Fruit fly (Drosophila melanogaster) whole organism, embryonic: ENCODE data around the gene mbt.

Source experiments
- CG10147 ChIP-seq: fragments of 200-800 bp; sonication (Bioruptor generic); optimal IDR thresholded peaks from 2 replicates; lab custom pipeline; 2019; ENCODE audit warnings: missing biosample characterization, mild to moderate bottlenecking, missing genetic modification characterization, moderate library complexity
- CG10267 ChIP-seq: fragments of 200-800 bp; sonication (Bioruptor generic); optimal IDR thresholded peaks from 2 replicates; lab custom pipeline; 2018; ENCODE audit warnings: missing biosample characterization, mild to moderate bottlenecking, missing genetic modification characterization, moderate library complexity
- CG10979 ChIP-seq: fragments of 200-800 bp; sonication (Bioruptor generic); optimal IDR thresholded peaks from 2 replicates; lab custom pipeline; 2018; ENCODE audit warnings: missing biosample characterization, mild to moderate bottlenecking, missing genetic modification characterization, moderate library complexity
- CG11723 ChIP-seq: fragments of 200-800 bp; sonication (Bioruptor generic); optimal IDR thresholded peaks from 2 replicates; lab custom pipeline; 2017; ENCODE audit warnings: missing biosample characterization, mild to moderate bottlenecking, missing genetic modification characterization
- CG12391 ChIP-seq: fragments of 200-800 bp; sonication (Bioruptor generic); optimal IDR thresholded peaks from 3 replicates; lab custom pipeline; 2018; ENCODE audit warnings: missing biosample characterization, mild to moderate bottlenecking, missing genetic modification characterization, moderate library complexity
- CG13287 ChIP-seq: fragments of 200-800 bp; sonication (Bioruptor generic); IDR thresholded peaks from 2 replicates; pipeline ENCODE4 v1.3.6; 2022; ENCODE audit warnings: missing biosample characterization, missing genetic modification characterization; ENCODE audit not compliant: partially characterized antibody
- CG13424 ChIP-seq: fragments of 200-800 bp; sonication (Bioruptor generic); optimal IDR thresholded peaks from 2 replicates; lab custom pipeline; 2019; ENCODE audit warnings: missing biosample characterization, mild to moderate bottlenecking, missing genetic modification characterization, moderate library complexity
- CG16815 ChIP-seq: fragments of 200-800 bp; sonication (Bioruptor generic); optimal IDR thresholded peaks from 3 replicates; lab custom pipeline; 2017; ENCODE audit warnings: missing biosample characterization, mild to moderate bottlenecking, missing genetic modification characterization
- CG17361 ChIP-seq: fragments of 200-800 bp; sonication (Bioruptor generic); IDR thresholded peaks from 3 replicates; pipeline ENCODE4 v1.3.6; 2022; ENCODE audit warnings: missing biosample characterization, missing genetic modification characterization
- CG17385 ChIP-seq: fragments of 200-800 bp; sonication (Bioruptor generic); optimal IDR thresholded peaks from 3 replicates; lab custom pipeline; 2018; ENCODE audit warnings: missing biosample characterization, mild to moderate bottlenecking, missing genetic modification characterization
- CG17829 ChIP-seq: fragments of 200-800 bp; optimal IDR thresholded peaks from 2 replicates; lab custom pipeline; 2019; ENCODE audit warnings: missing biosample characterization, mild to moderate bottlenecking, missing genetic modification characterization, moderate library complexity
- CG18476 ChIP-seq: fragments of 200-800 bp; sonication (Bioruptor generic); optimal IDR thresholded peaks from 2 replicates; lab custom pipeline; 2016; ENCODE audit warnings: missing biosample characterization, mild to moderate bottlenecking, missing genetic modification characterization
- CG18764 ChIP-seq: fragments of 200-800 bp; sonication (Bioruptor generic); optimal IDR thresholded peaks from 3 replicates; lab custom pipeline; 2016; ENCODE audit warnings: missing biosample characterization, missing genetic modification characterization
- CG2129 ChIP-seq: fragments of 200-800 bp; sonication (Bioruptor generic); IDR thresholded peaks from 2 replicates; pipeline ENCODE4 v1.3.6; 2022; ENCODE audit warnings: missing biosample characterization, missing genetic modification characterization; ENCODE audit not compliant: partially characterized antibody
- CG2678 ChIP-seq: fragments of 200-800 bp; sonication (Bioruptor generic); optimal IDR thresholded peaks from 3 replicates; lab custom pipeline; 2019; ENCODE audit warnings: missing biosample characterization, mild to moderate bottlenecking, missing genetic modification characterization, moderate library complexity
- CG31224 ChIP-seq: fragments of 200-800 bp; sonication (Bioruptor generic); IDR thresholded peaks from 2 replicates; pipeline ENCODE4 v1.3.6; 2022; ENCODE audit warnings: missing biosample characterization, missing genetic modification characterization
- CG32532 ChIP-seq: fragments of 200-800 bp; sonication (Bioruptor generic); IDR thresholded peaks from 2 replicates; pipeline ENCODE4 v1.3.6; 2022; ENCODE audit warnings: missing biosample characterization, missing genetic modification characterization
- CG34422 ChIP-seq: fragments of 200-800 bp; sonication (Bioruptor generic); IDR thresholded peaks from 3 replicates; pipeline ENCODE4 v1.3.6; 2022; ENCODE audit warnings: missing biosample characterization, missing genetic modification characterization
- CG6689 ChIP-seq: fragments of 200-800 bp; sonication (Bioruptor generic); IDR thresholded peaks from 2 replicates; pipeline ENCODE4 v1.3.6; 2022; ENCODE audit warnings: missing biosample characterization, missing genetic modification characterization
- CG8765 ChIP-seq: fragments of 200-800 bp; sonication (Bioruptor generic); IDR thresholded peaks from 2 replicates; pipeline ENCODE4 v1.3.6; 2022; ENCODE audit warnings: missing biosample characterization, missing genetic modification characterization
- CG9215 ChIP-seq: fragments of 200-800 bp; sonication (Bioruptor generic); IDR thresholded peaks from 2 replicates; pipeline ENCODE4 v1.3.6; 2022; ENCODE audit warnings: missing biosample characterization, missing genetic modification characterization
- CG9932 ChIP-seq: fragments of 200-800 bp; sonication (Bioruptor generic); IDR thresholded peaks from 2 replicates; pipeline ENCODE4 v1.3.6; 2022; ENCODE audit warnings: missing biosample characterization, missing genetic modification characterization
- Dbx ChIP-seq: fragments of 200-800 bp; sonication (Bioruptor generic); IDR thresholded peaks from 3 replicates; pipeline ENCODE4 v1.3.6; 2022; ENCODE audit warnings: missing biosample characterization, missing genetic modification characterization
- Dll ChIP-seq: fragments of 200-800 bp; sonication (Bioruptor generic); IDR thresholded peaks from 4 replicates; pipeline ENCODE4 v1.3.6; 2022; ENCODE audit warnings: missing biosample characterization, missing genetic modification characterization; ENCODE audit not compliant: partially characterized antibody
- MBD-R2 ChIP-seq: fragments of 200-800 bp; sonication (Bioruptor generic); IDR thresholded peaks from 2 replicates; pipeline ENCODE4 v1.3.6; 2022; ENCODE audit warnings: missing biosample characterization, missing genetic modification characterization
- MESR4 ChIP-seq: fragments of 200-800 bp; sonication (Bioruptor generic); optimal IDR thresholded peaks from 2 replicates; lab custom pipeline; 2018; ENCODE audit warnings: missing biosample characterization, mild to moderate bottlenecking, missing genetic modification characterization, moderate library complexity
- Sin3A ChIP-seq: fragments of >200 bp; optimal IDR thresholded peaks from 2 replicates; lab custom pipeline; 2018
- ap ChIP-seq: fragments of 200-800 bp; sonication (Bioruptor generic); IDR thresholded peaks from 2 replicates; pipeline ENCODE4 v1.3.6; 2022; ENCODE audit warnings: missing biosample characterization, missing genetic modification characterization
- az2 ChIP-seq: fragments of 200-800 bp; sonication (Bioruptor generic); optimal IDR thresholded peaks from 3 replicates; lab custom pipeline; 2016; ENCODE audit warnings: missing biosample characterization, missing genetic modification characterization
- cas ChIP-seq: fragments of 200-800 bp; sonication (Bioruptor generic); IDR thresholded peaks from 2 replicates; pipeline ENCODE4 v1.3.6; 2022; ENCODE audit warnings: missing biosample characterization, missing genetic modification characterization
- disco-r ChIP-seq: fragments of 200-800 bp; sonication (Bioruptor generic); optimal IDR thresholded peaks from 2 replicates; lab custom pipeline; 2016; ENCODE audit warnings: missing biosample characterization, missing genetic modification characterization
- dmrt11E ChIP-seq: fragments of 200-800 bp; sonication (Bioruptor generic); optimal IDR thresholded peaks from 3 replicates; lab custom pipeline; 2018; ENCODE audit warnings: missing biosample characterization, mild to moderate bottlenecking, missing genetic modification characterization, moderate library complexity
- esg ChIP-seq: fragments of 200-800 bp; sonication (Bioruptor generic); conservative IDR thresholded peaks from 2 replicates; pipeline ENCODE4 v1.3.6; 2022; ENCODE audit warnings: missing biosample characterization, missing genetic modification characterization
- gsb-n ChIP-seq: fragments of 200-800 bp; sonication (Bioruptor generic); optimal IDR thresholded peaks from 3 replicates; lab custom pipeline; 2018; ENCODE audit warnings: missing biosample characterization, mild to moderate bottlenecking, missing genetic modification characterization
- h ChIP-seq: fragments of >200 bp; optimal IDR thresholded peaks from 2 replicates; lab custom pipeline; 2017
- inv ChIP-seq: fragments of 200-800 bp; sonication (Bioruptor generic); IDR thresholded peaks from 2 replicates; pipeline ENCODE4 v1.3.6; 2022; ENCODE audit warnings: missing biosample characterization, missing genetic modification characterization; ENCODE audit not compliant: partially characterized antibody
- mirr ChIP-seq: fragments of 200-800 bp; sonication (Bioruptor generic); optimal IDR thresholded peaks from 3 replicates; lab custom pipeline; 2018; ENCODE audit warnings: missing biosample characterization, mild to moderate bottlenecking, missing genetic modification characterization
- nmo ChIP-seq: fragments of 200-800 bp; sonication (Bioruptor generic); optimal IDR thresholded peaks from 2 replicates; lab custom pipeline; 2018; ENCODE audit warnings: missing biosample characterization, mild to moderate bottlenecking, missing genetic modification characterization, moderate library complexity
- pb ChIP-seq: fragments of 200-800 bp; sonication (Bioruptor generic); optimal IDR thresholded peaks from 3 replicates; lab custom pipeline; 2016; ENCODE audit warnings: missing biosample characterization, missing genetic modification characterization
- prd ChIP-seq, 3 experiments: fragments of >200 bp in 2 of 3; fragments of 200-800 bp in 1 of 3; sonication (Bioruptor generic) in 1 of 3; optimal IDR thresholded peaks in 2 of 3; IDR thresholded peaks in 1 of 3; 2 replicates in 2 of 3; 3 replicates in 1 of 3; pipeline versions ENCODE4 v1.3.6 to Lab custom; 2017 to 2022; ENCODE audit warnings: missing biosample characterization in 1 of 3, missing genetic modification characterization in 1 of 3
- pum ChIP-seq: fragments of 200-800 bp; sonication (Bioruptor generic); optimal IDR thresholded peaks from 2 replicates; lab custom pipeline; 2016; ENCODE audit warnings: missing biosample characterization, missing genetic modification characterization
- rib ChIP-seq: fragments of 200-800 bp; sonication (Bioruptor generic); IDR thresholded peaks from 2 replicates; pipeline ENCODE4 v1.3.6; 2022; ENCODE audit warnings: missing biosample characterization, missing genetic modification characterization
- salm ChIP-seq: fragments of 200-800 bp; sonication (Bioruptor generic); optimal IDR thresholded peaks from 2 replicates; lab custom pipeline; 2018; ENCODE audit warnings: missing biosample characterization, mild to moderate bottlenecking, missing genetic modification characterization
- stwl ChIP-seq: fragments of 200-800 bp; sonication (Bioruptor generic); optimal IDR thresholded peaks from 3 replicates; lab custom pipeline; 2018; ENCODE audit warnings: missing biosample characterization, mild to moderate bottlenecking, missing genetic modification characterization, moderate library complexity
- unc-4 ChIP-seq: fragments of 200-800 bp; sonication (Bioruptor generic); IDR thresholded peaks from 2 replicates; pipeline ENCODE4 v1.3.6; 2022; ENCODE audit warnings: missing biosample characterization, missing genetic modification characterization; ENCODE audit not compliant: partially characterized antibody
- zen ChIP-seq: fragments of 200-800 bp; sonication (Bioruptor generic); optimal IDR thresholded peaks from 3 replicates; lab custom pipeline; 2018; ENCODE audit warnings: missing biosample characterization, mild to moderate bottlenecking, missing genetic modification characterization, moderate library complexity
- zen2 ChIP-seq: fragments of 200-800 bp; sonication (Bioruptor generic); IDR thresholded peaks from 3 replicates; pipeline ENCODE4 v1.3.6; 2022; ENCODE audit warnings: missing biosample characterization, missing genetic modification characterization; ENCODE audit not compliant: partially characterized antibody

Gene mbt

dm6 chrX:16598336-16598977 lies 12.0 kb upstream of the mbt start (continued):
- TF ChIP-seq CG18476 (GFP tag; lab: Kevin White, UChicago) (no peak), pum (no peak), CG10979 (tag; lab: Kevin White, UChicago) (no peak), disco-r (GFP tag; lab: Kevin White, UChicago) (no peak), CG9932 (GFP tag; lab: Robert Waterston, UW) (peak; percentile 29; the same call in 1 of the 2 replicates), az2 (peak; percentile 4), pb (GFP tag; lab: Kevin White, UChicago) (no peak), dmrt11E (tag; lab: Kevin White, UChicago) (no peak), CG13424 (tag; lab: Kevin White, UChicago) (peak; percentile 2), CG10267 (tag; lab: Kevin White, UChicago) (peak; percentile 5), zen (tag; lab: Kevin White, UChicago) (peak; percentile 11), MESR4 (GFP tag; lab: Kevin White, UChicago) (peak; percentile 68), esg (GFP tag; lab: Robert Waterston, UW) (no peak), mirr (GFP tag; lab: Kevin White, UChicago) (peak; percentile 45), nmo (GFP tag; lab: Kevin White, UChicago) (no peak), CG10147 (no peak), salm (tag; lab: Kevin White, UChicago) (no peak), CG11723 (no peak), CG17829 (tag; lab: Kevin White, UChicago) (peak; percentile 5), CG17361 (peak; percentile 53; the same call in 1 of the 3 replicates)

dm6 chrX:16598978-16599664 lies 11.4 kb upstream of the mbt start, which contains the start of the genes CG9784 and Nup153:
Gene CG9784 (minus strand): TSS chrX:16599215.
Gene Nup153 (plus strand): TSS chrX:16599241.
- peak; percentile 84 for TF ChIP-seq unc-4 (GFP tag; lab: Robert Waterston, UW)
- TF ChIP-seq inv (GFP tag; lab: Robert Waterston, UW) = peak; percentile 96
- TF ChIP-seq prd (optimal IDR thresholded peaks at IDR 0.05; lab: Kevin White, UChicago) = no peak
- TF ChIP-seq prd (GFP tag; IDR thresholded peaks at IDR 0.05; lab: Robert Waterston, UW) = 0 out of 3 replicates have a peak, but pooled peaks have one; percentile 5
- TF ChIP-seq CG17385 (GFP tag; lab: Kevin White, UChicago) = peak; percentile 85
- TF ChIP-seq Dbx (GFP tag; lab: Robert Waterston, UW) = peak; percentile 37; the same call in 1 of the 3 replicates
- TF ChIP-seq CG2678 (tag; lab: Kevin White, UChicago) = no peak
- TF ChIP-seq zen (tag; lab: Kevin White, UChicago) = no peak
- TF ChIP-seq Sin3A (lab: Kevin White, UChicago) = peak; percentile 55
- peak; percentile 91 for TF ChIP-seq CG13287 (GFP tag; lab: Robert Waterston, UW)
- peak; percentile 13; the same call in 1 of the 2 replicates for TF ChIP-seq MBD-R2 (GFP tag; lab: Robert Waterston, UW)
- TF ChIP-seq CG16815 (GFP tag; lab: Kevin White, UChicago) = no peak
- no peak for TF ChIP-seq gsb-n (tag; lab: Kevin White, UChicago)
- no peak for TF ChIP-seq CG8765 (GFP tag; lab: Robert Waterston, UW)
- TF ChIP-seq Dll = peak; percentile 92
- no peak for TF ChIP-seq CG34422
- TF ChIP-seq CG31224 (GFP tag; lab: Robert Waterston, UW) = no peak
- TF ChIP-seq h (lab: Kevin White, UChicago) = no peak
- TF ChIP-seq ap (GFP tag; lab: Robert Waterston, UW) = no peak
- peak; percentile 26; the same call in 1 of the 2 replicates for TF ChIP-seq CG32532 (GFP tag; lab: Robert Waterston, UW)
- no peak for TF ChIP-seq stwl (tag; lab: Kevin White, UChicago)
- peak; percentile 76 for TF ChIP-seq CG2129
- TF ChIP-seq CG12391 = no peak
- 0 out of 2 replicates have a peak, but pooled peaks have one; percentile 30 for TF ChIP-seq CG9215
- TF ChIP-seq CG9932 (GFP tag; lab: Robert Waterston, UW) = peak; percentile 75
- TF ChIP-seq CG6689 = no peak
- TF ChIP-seq rib (GFP tag; lab: Robert Waterston, UW) = peak; percentile 51
- no peak for TF ChIP-seq cas
- TF ChIP-seq CG18764 (GFP tag; lab: Kevin White, UChicago) = no peak
- TF ChIP-seq zen2 (GFP tag; lab: Robert Waterston, UW) = peak; percentile 94
